Fruit fly (Drosophila melanogaster) S2 (cell line): ENCODE data around the gene CG33770.

Source experiments
- CG8478 ChIP-seq: fragments of >200 bp; optimal IDR thresholded peaks from 2 replicates; lab custom pipeline; 2018
- CTCF ChIP-seq, 2 experiments: fragments of >200 bp; optimal IDR thresholded peaks; 2 replicates each; lab custom pipeline; 2018

DNA sequence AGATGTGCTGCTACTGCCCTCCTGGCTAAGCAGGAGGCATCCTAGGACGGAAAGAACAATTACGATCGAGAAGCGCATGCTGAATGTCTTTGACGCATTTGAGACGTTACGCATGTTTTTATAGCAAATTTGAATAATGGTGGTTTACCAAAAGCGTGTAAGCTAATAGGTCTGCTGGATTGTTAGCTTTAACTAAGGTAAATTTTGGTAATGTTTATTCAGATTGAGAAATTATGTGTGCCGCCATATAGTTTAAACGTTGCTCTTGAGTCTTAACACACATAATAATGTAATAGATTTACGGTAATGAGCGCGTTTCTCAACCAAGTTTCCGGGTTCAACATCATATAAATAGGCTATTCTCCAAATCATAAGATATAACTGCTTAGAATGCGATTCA is 45.2 kb downstream of the CG33770 start, which contains the start of the genes CG12546 and CG14453:
- TF ChIP-seq CTCF (optimal IDR thresholded peaks at IDR 0.05; lab: Kevin White, UChicago) (no peak), CG8478 (lab: Kevin White, UChicago) (no peak)
